Worm (Caenorhabditis elegans) whole organism, L3 larva: Measurements from ENCODE around the gene npr-36.

ENCODE experiments used
- ama-1 ChIP-seq: fragments of 150-350 bp; optimal IDR thresholded peaks from 2 replicates; lab custom pipeline; 2018
- elt-3 ChIP-seq, 3 experiments: fragments of 150-350 bp in 1 of 3; sonication (generic microtip) in 2 of 3; optimal IDR thresholded peaks; 2 replicates in 2 of 3; 4 replicates in 1 of 3; lab custom pipeline; 2014 to 2017; ENCODE audit warnings: missing biosample characterization in 3 of 3, missing genetic modification characterization in 3 of 3
- mdl-1 ChIP-seq: fragments of 150-350 bp; optimal IDR thresholded peaks from 2 replicates; lab custom pipeline; 2014; ENCODE audit warnings: missing biosample characterization, missing genetic modification characterization
- nhr-76 ChIP-seq: fragments of 150-350 bp; sonication (generic microtip); optimal IDR thresholded peaks from 5 replicates; lab custom pipeline; 2014; ENCODE audit warnings: missing biosample characterization, missing genetic modification characterization
- snpc-4 ChIP-seq: fragments of 150-350 bp; optimal IDR thresholded peaks from 2 replicates; lab custom pipeline; 2014; ENCODE audit warnings: missing biosample characterization, missing genetic modification characterization
- unc-62 ChIP-seq: fragments of 150-350 bp; sonication (generic microtip); optimal IDR thresholded peaks from 4 replicates; lab custom pipeline; 2014; ENCODE audit warnings: missing biosample characterization, missing genetic modification reagents, missing genetic modification characterization

Gene npr-36

DNA sequence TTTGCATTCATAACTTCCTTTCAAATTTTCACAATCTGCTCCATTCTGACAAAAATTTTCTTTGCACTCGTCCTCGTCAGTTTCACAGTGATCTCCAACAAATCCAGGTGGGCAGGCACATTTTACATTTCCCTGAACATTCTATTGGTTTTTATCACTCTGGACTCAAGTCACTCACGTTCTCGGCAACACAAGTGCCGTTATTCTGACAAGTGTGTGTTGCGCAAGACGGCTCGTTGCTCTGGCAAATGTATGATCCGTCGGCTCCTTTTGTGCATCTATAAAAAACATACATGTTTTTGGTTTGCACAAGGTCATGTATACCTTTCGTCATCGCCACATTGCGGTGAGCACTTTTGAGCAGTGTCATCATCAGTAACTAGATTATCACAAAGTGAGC is 53.1 kb downstream of the npr-36 start:
- TF ChIP-seq mdl-1 (tag; lab: Kevin White, UChicago) (no peak), snpc-4 (tag; lab: Kevin White, UChicago) (no peak), elt-3 (tag; optimal IDR thresholded peaks at IDR 0.05; lab: Kevin White, UChicago) (no peak), ama-1 (lab: Kevin White, UChicago) (no peak), unc-62 (no peak), nhr-76 (tag; lab: Kevin White, UChicago) (no peak)
